Worm (Caenorhabditis elegans): ENCODE results near the gene nhr-260.

- no peak for TF ChIP-seq klf-2 (GFP tag; conservative IDR thresholded peaks at IDR 0.05)
- no peak for TF ChIP-seq med-1 (GFP tag; optimal IDR thresholded peaks at IDR 0.05; ENCODE audit: insufficient read depth)
These were observed 30.3 kb upstream of the nhr-260 start, which contains the start of gene oac-31 for ce11 chrV:1541786-1542185.
